Worm (Caenorhabditis elegans): ENCODE data around the gene srx-110.

- TF ChIP-seq ceh-31 (tag; optimal IDR thresholded peaks at IDR 0.05) (no peak), ceh-18 (tag; optimal IDR thresholded peaks at IDR 0.05) (no peak), elt-2 (tag; optimal IDR thresholded peaks at IDR 0.05) (no peak), ceh-34 (tag; optimal IDR thresholded peaks at IDR 0.05) (no peak), fkh-10 (GFP tag; optimal IDR thresholded peaks at IDR 0.05) (no peak), hlh-8 (tag; optimal IDR thresholded peaks at IDR 0.05) (no peak), lin-11 (tag; optimal IDR thresholded peaks at IDR 0.05) (no peak), hlh-6 (tag; optimal IDR thresholded peaks at IDR 0.05) (no peak), ref-2 (tag; optimal IDR thresholded peaks at IDR 0.05) (no peak), dve-1 (tag; optimal IDR thresholded peaks at IDR 0.05) (no peak), pag-3 (tag; optimal IDR thresholded peaks at IDR 0.05; ENCODE audit: borderline replicate concordance) (no peak)
These were observed 7.1 kb downstream of the srx-110 start, which contains the start of gene srh-99 for ce11 chrII:3716455-3716854.
